Fruit fly (Drosophila melanogaster): ENCODE measurements around the gene nis.

nis gene

DNA sequence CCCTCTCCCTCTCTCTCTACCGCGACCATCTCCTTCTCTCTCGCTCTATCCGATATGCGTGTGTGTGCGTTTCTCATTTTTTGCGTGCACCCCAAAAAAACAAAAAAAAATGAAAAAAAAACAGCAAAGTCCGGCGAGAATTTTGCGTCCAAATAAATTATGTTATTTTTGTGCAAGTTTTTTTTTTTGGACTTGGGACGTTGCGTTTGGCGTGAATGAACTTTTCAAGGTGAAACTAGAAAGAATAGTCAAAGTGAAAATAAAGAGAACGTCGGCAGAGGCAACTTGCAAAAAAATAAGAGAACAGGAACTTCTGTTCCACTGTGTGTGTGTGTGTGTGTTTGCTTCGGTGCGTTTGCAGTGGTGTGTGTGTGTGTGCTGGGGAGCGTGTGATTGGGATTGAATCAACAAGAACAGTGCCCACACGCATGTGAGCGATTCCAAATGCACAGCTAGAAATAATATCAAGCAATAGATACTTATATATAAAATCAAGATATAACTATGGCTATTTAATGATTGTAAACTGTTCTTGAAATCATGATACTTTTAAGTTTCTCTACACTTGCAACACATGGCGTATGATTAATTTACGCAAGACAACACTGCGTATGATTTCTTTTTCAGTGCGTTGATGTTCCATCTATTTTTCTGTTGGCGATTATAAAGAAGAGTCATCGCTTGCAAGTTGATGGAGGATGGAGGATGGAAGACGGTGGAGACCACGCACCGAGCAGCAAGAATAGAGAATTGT lies 42.4 kb upstream of the nis start (continued):
- TF ChIP-seq aop (GFP tag; IDR thresholded peaks at IDR 0.05), result no peak
- no peak for TF ChIP-seq lola (GFP tag; optimal IDR thresholded peaks at IDR 0.05)
- TF ChIP-seq tio (GFP tag; optimal IDR thresholded peaks at IDR 0.05), result no peak
- TF ChIP-seq CG9817 (tag; optimal IDR thresholded peaks at IDR 0.05), result peak; percentile 54
- no peak for TF ChIP-seq CG31365 (tag; optimal IDR thresholded peaks at IDR 0.05)

DNA sequence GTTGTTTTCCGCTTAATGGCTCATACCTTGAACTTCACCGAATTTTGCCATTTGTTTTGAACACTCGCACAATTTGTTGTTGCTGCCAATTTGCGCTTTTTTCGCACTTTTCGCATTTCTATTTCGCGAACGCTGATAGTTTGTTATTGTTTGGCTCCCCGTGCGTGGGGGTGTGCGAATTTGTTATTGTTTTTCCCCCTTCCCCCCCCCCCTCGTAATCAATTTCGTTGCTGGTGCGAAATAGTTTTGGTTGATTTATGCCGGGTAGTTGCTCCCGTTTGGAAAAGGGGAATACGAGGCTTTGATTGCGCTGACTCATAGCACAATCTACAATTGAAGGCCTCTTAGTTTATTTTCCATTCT lies 41.5 kb upstream of the nis start:
- TF ChIP-seq sc (optimal IDR thresholded peaks at IDR 0.05) (no peak), sc (GFP tag; optimal IDR thresholded peaks at IDR 0.05) (no peak), rib (GFP tag; IDR thresholded peaks at IDR 0.05) (peak; percentile 85), CG8290 (GFP tag; optimal IDR thresholded peaks at IDR 0.05) (no peak), CG8290 (tag; optimal IDR thresholded peaks at IDR 0.05) (peak in 1 of 2 experiments; percentile 2), tgo (GFP tag; IDR thresholded peaks at IDR 0.05) (0 out of 3 replicates have a peak, but pooled peaks have one; percentile 9)

DNA sequence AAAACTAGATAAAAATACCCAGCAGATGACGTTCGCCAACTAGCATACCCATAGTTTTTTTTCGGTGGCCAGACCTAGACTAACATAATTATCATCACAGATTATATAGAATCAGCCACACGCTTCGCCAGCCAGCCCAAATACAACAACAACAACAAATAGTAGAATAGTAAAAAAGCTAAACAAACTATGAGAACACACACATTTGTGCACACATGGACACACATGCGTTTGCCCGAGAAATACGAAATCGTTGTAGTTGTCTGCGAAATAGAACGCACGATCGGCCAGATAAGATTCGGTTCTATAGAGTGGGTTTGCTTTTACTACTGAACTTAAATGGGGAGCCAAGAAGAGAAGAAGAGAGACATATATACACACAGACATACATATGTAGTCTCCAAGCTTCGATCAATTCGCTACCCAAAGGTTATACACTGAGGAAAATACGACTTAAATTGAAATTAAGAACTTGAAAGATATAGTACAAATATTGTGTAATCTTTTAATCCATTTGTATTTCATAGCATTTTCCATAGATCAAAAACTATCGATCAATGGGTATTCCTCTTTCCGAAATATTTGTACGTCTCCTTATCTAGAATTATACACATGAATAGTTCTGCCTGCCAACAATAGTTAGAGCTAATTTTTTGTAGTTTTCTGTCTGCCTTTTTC lies 41.0 kb upstream of the nis start:
- no peak for TF ChIP-seq sim (GFP tag; IDR thresholded peaks at IDR 0.05)
- peak; percentile 38 for TF ChIP-seq Antp (GFP tag; optimal IDR thresholded peaks at IDR 0.05)
- no peak for TF ChIP-seq CG10462 (GFP tag; optimal IDR thresholded peaks at IDR 0.05)
- TF ChIP-seq PHDP (tag; optimal IDR thresholded peaks at IDR 0.05), result peak; percentile 75
- no peak for TF ChIP-seq CG11723 (GFP tag; optimal IDR thresholded peaks at IDR 0.05)
- no peak for TF ChIP-seq ham (GFP tag; IDR thresholded peaks at IDR 0.05)
- TF ChIP-seq crp (GFP tag; optimal IDR thresholded peaks at IDR 0.05), result no peak
- no peak for TF ChIP-seq ara (GFP tag; IDR thresholded peaks at IDR 0.05)
- no peak for TF ChIP-seq chn (GFP tag; optimal IDR thresholded peaks at IDR 0.05)
- TF ChIP-seq Abd-B (GFP tag; optimal IDR thresholded peaks at IDR 0.05), result no peak
- no peak for TF ChIP-seq bbx (GFP tag; IDR thresholded peaks at IDR 0.05; ENCODE audit: partially characterized antibody)
- no peak for TF ChIP-seq dimm (GFP tag; IDR thresholded peaks at IDR 0.05)
- peak; percentile 92 for TF ChIP-seq CG13894 (tag; optimal IDR thresholded peaks at IDR 0.05)
- TF ChIP-seq Opbp (GFP tag; IDR thresholded peaks at IDR 0.05; ENCODE audit: partially characterized antibody), result no peak
- no peak for TF ChIP-seq Sry-β (GFP tag; optimal IDR thresholded peaks at IDR 0.05)
- TF ChIP-seq CG30403 (GFP tag; optimal IDR thresholded peaks at IDR 0.05), result peak; percentile 56
- no peak for TF ChIP-seq Jarid2 (GFP tag; optimal IDR thresholded peaks at IDR 0.05)
- TF ChIP-seq aop (GFP tag; IDR thresholded peaks at IDR 0.05), result no peak
- TF ChIP-seq CG12236 (GFP tag; optimal IDR thresholded peaks at IDR 0.05), result no peak
- TF ChIP-seq Fer1 (GFP tag; optimal IDR thresholded peaks at IDR 0.05), result peak; percentile 69
- no peak for TF ChIP-seq Poxn (GFP tag; IDR thresholded peaks at IDR 0.05)
- peak; percentile 19 for TF ChIP-seq CG6854 (GFP tag; optimal IDR thresholded peaks at IDR 0.05)
- no peak for TF ChIP-seq CG33557 (GFP tag; optimal IDR thresholded peaks at IDR 0.05)
- TF ChIP-seq salm (tag; optimal IDR thresholded peaks at IDR 0.05), result no peak
- no peak for TF ChIP-seq bowl (GFP tag; IDR thresholded peaks at IDR 0.05)
- TF ChIP-seq wor (GFP tag; IDR thresholded peaks at IDR 0.05), result no peak
- TF ChIP-seq CG12219 (GFP tag; optimal IDR thresholded peaks at IDR 0.05), result no peak
- TF ChIP-seq Usf (GFP tag; optimal IDR thresholded peaks at IDR 0.05), result no peak
- TF ChIP-seq CG32767 (GFP tag; IDR thresholded peaks at IDR 0.05), result no peak; the same call in 1 of the 2 replicates
- no peak for TF ChIP-seq inv (GFP tag; IDR thresholded peaks at IDR 0.05; ENCODE audit: partially characterized antibody)
- TF ChIP-seq Hr39 (optimal IDR thresholded peaks at IDR 0.05), result no peak
- no peak for TF ChIP-seq trem (tag; optimal IDR thresholded peaks at IDR 0.05)
- no peak for TF ChIP-seq jumu (GFP tag; optimal IDR thresholded peaks at IDR 0.05)
- no peak for TF ChIP-seq CG17186 (GFP tag; optimal IDR thresholded peaks at IDR 0.05)
- no peak for TF ChIP-seq ind (GFP tag; optimal IDR thresholded peaks at IDR 0.05)
- TF ChIP-seq CG1602 (GFP tag; optimal IDR thresholded peaks at IDR 0.05), result no peak
- TF ChIP-seq CG3407 (GFP tag; optimal IDR thresholded peaks at IDR 0.05), result no peak
